Fruit fly (Drosophila melanogaster) whole organism, prepupa: ENCODE data around the gene AIMP2.

Experiments used
- Blimp-1 ChIP-seq: fragments of 200-800 bp; sonication (Bioruptor generic); optimal IDR thresholded peaks from 3 replicates; lab custom pipeline; 2017; ENCODE audit warnings: missing biosample characterization, missing genetic modification characterization, mild to moderate bottlenecking, moderate library complexity, missing genetic modification reagents
- CG10631 ChIP-seq: fragments of 200-800 bp; sonication (Bioruptor generic); optimal IDR thresholded peaks from 2 replicates; lab custom pipeline; 2016; ENCODE audit warnings: missing biosample characterization, missing genetic modification characterization
- CG10669 ChIP-seq: fragments of 200-800 bp; sonication (Bioruptor generic); optimal IDR thresholded peaks from 3 replicates; lab custom pipeline; 2018; ENCODE audit warnings: missing biosample characterization, mild to moderate bottlenecking, missing genetic modification characterization, moderate library complexity
- CG11762 ChIP-seq: fragments of 200-800 bp; sonication (Bioruptor generic); optimal IDR thresholded peaks from 3 replicates; lab custom pipeline; 2016; ENCODE audit warnings: missing biosample characterization, missing genetic modification characterization; ENCODE audit not compliant: insufficient read depth
- CG11902 ChIP-seq: fragments of 200-800 bp; sonication (Bioruptor generic); optimal IDR thresholded peaks from 3 replicates; lab custom pipeline; 2016; ENCODE audit warnings: missing biosample characterization, missing genetic modification characterization
- CG15336 ChIP-seq: fragments of 200-800 bp; sonication (Bioruptor generic); IDR thresholded peaks from 2 replicates; pipeline ENCODE4 v1.3.6; 2022; ENCODE audit warnings: missing biosample characterization, missing genetic modification characterization
- CG1621 ChIP-seq: fragments of 200-800 bp; sonication (Bioruptor generic); optimal IDR thresholded peaks from 3 replicates; lab custom pipeline; 2018; ENCODE audit warnings: missing biosample characterization, mild to moderate bottlenecking, missing genetic modification characterization
- CG16779 ChIP-seq: fragments of 200-800 bp; sonication (Bioruptor generic); optimal IDR thresholded peaks from 3 replicates; lab custom pipeline; 2017; ENCODE audit warnings: missing biosample characterization, mild to moderate bottlenecking, missing genetic modification characterization
- CG3032 ChIP-seq: fragments of 200-800 bp; optimal IDR thresholded peaks from 2 replicates; lab custom pipeline; 2019; ENCODE audit warnings: missing biosample characterization, mild to moderate bottlenecking, missing genetic modification characterization, moderate library complexity
- CG31627 ChIP-seq: fragments of 200-800 bp; sonication (Bioruptor generic); optimal IDR thresholded peaks from 3 replicates; lab custom pipeline; 2016; ENCODE audit warnings: missing biosample characterization, missing genetic modification characterization
- CG32006 ChIP-seq: fragments of 200-800 bp; sonication (Bioruptor generic); optimal IDR thresholded peaks from 3 replicates; lab custom pipeline; 2017; ENCODE audit warnings: missing biosample characterization, mild to moderate bottlenecking, missing genetic modification characterization
- CG3919 ChIP-seq: fragments of 200-800 bp; sonication (Bioruptor generic); optimal IDR thresholded peaks from 3 replicates; lab custom pipeline; 2016; ENCODE audit warnings: missing biosample characterization, missing genetic modification characterization
- CG4318 ChIP-seq: fragments of 200-800 bp; sonication (Bioruptor generic); optimal IDR thresholded peaks from 3 replicates; lab custom pipeline; 2017; ENCODE audit warnings: missing biosample characterization, mild to moderate bottlenecking, missing genetic modification characterization
- CG6163 ChIP-seq: fragments of 200-800 bp; sonication (Bioruptor generic); IDR thresholded peaks from 3 replicates; pipeline ENCODE4 v1.3.6; 2022; ENCODE audit warnings: missing biosample characterization, missing genetic modification characterization
- CG6276 ChIP-seq: fragments of 200-800 bp; sonication (Bioruptor generic); optimal IDR thresholded peaks from 2 replicates; lab custom pipeline; 2017; ENCODE audit warnings: missing biosample characterization, mild to moderate bottlenecking, missing genetic modification characterization
- CG6808 ChIP-seq: fragments of 200-800 bp; sonication (Bioruptor generic); optimal IDR thresholded peaks from 3 replicates; lab custom pipeline; 2017; ENCODE audit warnings: missing biosample characterization, missing genetic modification characterization, mild to moderate bottlenecking, moderate library complexity, missing genetic modification reagents
- CG6854 ChIP-seq: fragments of 200-800 bp; sonication (Bioruptor generic); optimal IDR thresholded peaks from 2 replicates; lab custom pipeline; 2017; ENCODE audit warnings: missing biosample characterization, mild to moderate bottlenecking, missing genetic modification characterization
- CG7368 ChIP-seq: fragments of 200-800 bp; sonication (Bioruptor generic); optimal IDR thresholded peaks from 3 replicates; lab custom pipeline; 2016; ENCODE audit warnings: missing biosample characterization, missing genetic modification characterization
- CG8119 ChIP-seq: fragments of 200-800 bp; sonication (Bioruptor generic); IDR thresholded peaks from 3 replicates; pipeline ENCODE4 v1.3.6; 2022; ENCODE audit warnings: missing biosample characterization, missing genetic modification characterization
- CG8319 ChIP-seq: fragments of 200-800 bp; sonication (Bioruptor generic); optimal IDR thresholded peaks from 3 replicates; lab custom pipeline; 2016; ENCODE audit warnings: missing biosample characterization, missing genetic modification characterization
- CG8632 ChIP-seq: fragments of 200-800 bp; sonication (Bioruptor generic); optimal IDR thresholded peaks from 3 replicates; lab custom pipeline; 2016; ENCODE audit warnings: missing biosample characterization, missing genetic modification characterization
- Eip75B ChIP-seq: fragments of 200-800 bp; sonication (Bioruptor generic); optimal IDR thresholded peaks from 3 replicates; lab custom pipeline; 2016; ENCODE audit warnings: missing biosample characterization, missing genetic modification characterization
- Eip93F ChIP-seq: fragments of 200-800 bp; sonication (Bioruptor generic); optimal IDR thresholded peaks from 2 replicates; lab custom pipeline; 2016; ENCODE audit warnings: missing biosample characterization, mild to moderate bottlenecking, missing genetic modification characterization
- Ets21C ChIP-seq: fragments of 200-800 bp; sonication (Bioruptor generic); optimal IDR thresholded peaks from 3 replicates; lab custom pipeline; 2016; ENCODE audit warnings: missing biosample characterization, missing genetic modification characterization
- Ets96B ChIP-seq: fragments of 200-800 bp; optimal IDR thresholded peaks from 2 replicates; lab custom pipeline; 2019; ENCODE audit warnings: missing biosample characterization, mild to moderate bottlenecking, missing genetic modification characterization, moderate library complexity
- Hr38 ChIP-seq: sonication (Bioruptor generic); optimal IDR thresholded peaks from 2 replicates; lab custom pipeline; 2016; ENCODE audit warnings: missing biosample characterization, missing genetic modification characterization
- Hr39 ChIP-seq: fragments of 200-800 bp; sonication (Bioruptor generic); optimal IDR thresholded peaks from 2 replicates; lab custom pipeline; 2016; ENCODE audit warnings: missing biosample characterization, missing genetic modification characterization
- Hr4 ChIP-seq: fragments of 200-800 bp; sonication (Bioruptor generic); optimal IDR thresholded peaks from 3 replicates; lab custom pipeline; 2016; ENCODE audit warnings: missing biosample characterization, missing genetic modification characterization
- Smox ChIP-seq: fragments of 200-800 bp; sonication (Bioruptor generic); optimal IDR thresholded peaks from 3 replicates; lab custom pipeline; 2016; ENCODE audit warnings: missing biosample characterization, missing genetic modification characterization
- Sox14 ChIP-seq: fragments of 200-800 bp; sonication (Bioruptor generic); optimal IDR thresholded peaks from 3 replicates; lab custom pipeline; 2016; ENCODE audit warnings: missing biosample characterization, missing genetic modification characterization
- Sox15 ChIP-seq: fragments of 200-800 bp; sonication (Bioruptor generic); optimal IDR thresholded peaks from 3 replicates; lab custom pipeline; 2016; ENCODE audit warnings: missing biosample characterization, missing genetic modification characterization
- achi ChIP-seq: fragments of 200-800 bp; sonication (Bioruptor generic); optimal IDR thresholded peaks from 3 replicates; lab custom pipeline; 2016; ENCODE audit warnings: missing biosample characterization, missing genetic modification characterization
- acj6 ChIP-seq: fragments of 200-800 bp; sonication (Bioruptor generic); optimal IDR thresholded peaks from 3 replicates; lab custom pipeline; 2016; ENCODE audit warnings: missing biosample characterization, missing genetic modification characterization
- cyc ChIP-seq: fragments of 200-800 bp; sonication (Bioruptor generic); optimal IDR thresholded peaks from 3 replicates; lab custom pipeline; 2016; ENCODE audit warnings: missing biosample characterization, missing genetic modification characterization
- dac ChIP-seq: fragments of 200-800 bp; sonication (Bioruptor generic); optimal IDR thresholded peaks from 2 replicates; lab custom pipeline; 2017; ENCODE audit warnings: missing biosample characterization, mild to moderate bottlenecking, missing genetic modification characterization
- dsx ChIP-seq: fragments of 200-800 bp; optimal IDR thresholded peaks from 3 replicates; lab custom pipeline; 2019; ENCODE audit warnings: missing biosample characterization, mild to moderate bottlenecking, missing genetic modification characterization, moderate library complexity; ENCODE audit not compliant: poor library complexity, severe bottlenecking
- eg ChIP-seq: fragments of 200-800 bp; sonication (Bioruptor generic); IDR thresholded peaks from 3 replicates; pipeline ENCODE4 v1.3.6; 2022; ENCODE audit warnings: missing biosample characterization, missing genetic modification characterization
- esn ChIP-seq: fragments of 200-800 bp; sonication (Bioruptor generic); optimal IDR thresholded peaks from 2 replicates; lab custom pipeline; 2016; ENCODE audit warnings: missing biosample characterization, mild to moderate bottlenecking, missing genetic modification characterization, moderate library complexity
- fd59A ChIP-seq: fragments of 200-800 bp; sonication (Bioruptor generic); optimal IDR thresholded peaks from 2 replicates; lab custom pipeline; 2017; ENCODE audit warnings: missing biosample characterization, mild to moderate bottlenecking, missing genetic modification characterization, missing genetic modification reagents
- fd85E ChIP-seq: fragments of 200-800 bp; sonication (Bioruptor generic); optimal IDR thresholded peaks from 3 replicates; lab custom pipeline; 2016; ENCODE audit warnings: missing biosample characterization, missing genetic modification characterization
- fkh ChIP-seq: fragments of 200-800 bp; sonication (Bioruptor generic); optimal IDR thresholded peaks from 3 replicates; lab custom pipeline; 2017; ENCODE audit warnings: missing biosample characterization, mild to moderate bottlenecking, missing genetic modification characterization, moderate library complexity
- lz ChIP-seq: fragments of 200-800 bp; sonication (Bioruptor generic); optimal IDR thresholded peaks from 3 replicates; lab custom pipeline; 2016; ENCODE audit warnings: missing biosample characterization, missing genetic modification characterization
- net ChIP-seq: fragments of 200-800 bp; sonication (Bioruptor generic); optimal IDR thresholded peaks from 3 replicates; lab custom pipeline; 2016; ENCODE audit warnings: missing biosample characterization, missing genetic modification characterization
- pdm3 ChIP-seq: fragments of 200-800 bp; sonication (Bioruptor generic); optimal IDR thresholded peaks from 3 replicates; lab custom pipeline; 2016; ENCODE audit warnings: missing biosample characterization, missing genetic modification characterization
- spab ChIP-seq: fragments of 200-800 bp; sonication (Bioruptor generic); optimal IDR thresholded peaks from 2 replicates; lab custom pipeline; 2017; ENCODE audit warnings: missing biosample characterization, mild to moderate bottlenecking, missing genetic modification characterization, missing genetic modification reagents
- topi ChIP-seq: fragments of 200-800 bp; sonication (Bioruptor generic); optimal IDR thresholded peaks from 3 replicates; lab custom pipeline; 2016; ENCODE audit warnings: missing biosample characterization, missing genetic modification characterization
- vri ChIP-seq: fragments of 200-800 bp; sonication (Bioruptor generic); optimal IDR thresholded peaks from 3 replicates; lab custom pipeline; 2016; ENCODE audit warnings: missing biosample characterization, mild to moderate bottlenecking, missing genetic modification characterization

Gene AIMP2

dm6 chr3L:15627295-15627694 is 43.9 kb downstream of the AIMP2 start:
- no peak for TF ChIP-seq fkh (GFP tag; lab: Kevin White, UChicago)
- TF ChIP-seq Sox15: no peak

dm6 chr3L:15631067-15631466 is 47.6 kb downstream of the AIMP2 start:
- TF ChIP-seq CG3032 (tag; lab: Kevin White, UChicago) (no peak), Smox (GFP tag; lab: Kevin White, UChicago) (no peak), Eip93F (no peak), Blimp-1 (GFP tag; lab: Kevin White, UChicago) (no peak), acj6 (GFP tag; lab: Kevin White, UChicago) (no peak), fkh (GFP tag; lab: Kevin White, UChicago) (peak; percentile 73)
- TF ChIP-seq, all 60 proteins: peak for 1

- no peak for TF ChIP-seq CG1621
- no peak for TF ChIP-seq CG15336 (GFP tag; lab: Robert Waterston, UW)
- TF ChIP-seq eg (GFP tag; lab: Robert Waterston, UW): no peak
- TF ChIP-seq CG6808 (GFP tag; lab: Kevin White, UChicago): peak; percentile 18
- TF ChIP-seq achi (GFP tag; lab: Kevin White, UChicago): peak; percentile 4
- TF ChIP-seq CG16779 (tag; lab: Kevin White, UChicago): no peak
- no peak for TF ChIP-seq CG3032 (tag; lab: Kevin White, UChicago)
- TF ChIP-seq fkh (GFP tag; lab: Kevin White, UChicago): peak; percentile 73
- no peak for TF ChIP-seq topi (GFP tag; lab: Kevin White, UChicago)
- TF ChIP-seq dac (GFP tag; lab: Kevin White, UChicago): no peak
- TF ChIP-seq CG7368 (GFP tag; lab: Kevin White, UChicago): no peak
- TF ChIP-seq CG6163: no peak
- TF ChIP-seq CG32006 (GFP tag; lab: Kevin White, UChicago): no peak
- TF ChIP-seq lz (GFP tag; lab: Kevin White, UChicago): no peak
- no peak for TF ChIP-seq CG10669 (GFP tag; lab: Kevin White, UChicago)
- TF ChIP-seq cyc (GFP tag; lab: Kevin White, UChicago): no peak
- TF ChIP-seq acj6 (GFP tag; lab: Kevin White, UChicago): no peak
- no peak for TF ChIP-seq Ets96B (tag; lab: Kevin White, UChicago)
- no peak for TF ChIP-seq spab (GFP tag; lab: Kevin White, UChicago)
- TF ChIP-seq CG8319 (GFP tag; lab: Kevin White, UChicago): no peak
- TF ChIP-seq Hr4: no peak
- TF ChIP-seq fd59A: no peak
- no peak for TF ChIP-seq CG10631
- no peak for TF ChIP-seq Blimp-1 (GFP tag; lab: Kevin White, UChicago)
- no peak for TF ChIP-seq dsx
- no peak for TF ChIP-seq pdm3
- TF ChIP-seq CG8119 (GFP tag; lab: Robert Waterston, UW): no peak
- TF ChIP-seq Ets21C (GFP tag; lab: Kevin White, UChicago): no peak
- peak; percentile 33 for TF ChIP-seq CG8632 (GFP tag; lab: Kevin White, UChicago)
- TF ChIP-seq CG3919 (GFP tag; lab: Kevin White, UChicago): no peak
- TF ChIP-seq CG6276: no peak
- no peak for TF ChIP-seq Hr39 (GFP tag; lab: Kevin White, UChicago)
- no peak for TF ChIP-seq vri (GFP tag; lab: Kevin White, UChicago)
- no peak for TF ChIP-seq Sox14 (GFP tag; lab: Kevin White, UChicago)
- no peak for TF ChIP-seq net (GFP tag; lab: Kevin White, UChicago)
- TF ChIP-seq CG31627 (GFP tag; lab: Kevin White, UChicago): no peak
- no peak for TF ChIP-seq Sox15
- TF ChIP-seq Hr38 (GFP tag; lab: Kevin White, UChicago): no peak
- TF ChIP-seq fd85E (GFP tag; lab: Kevin White, UChicago): no peak
- TF ChIP-seq Eip93F: no peak
- peak; percentile 16 for TF ChIP-seq esn (GFP tag; lab: Kevin White, UChicago)
- no peak for TF ChIP-seq Smox (GFP tag; lab: Kevin White, UChicago)
- no peak for TF ChIP-seq Eip75B (GFP tag; lab: Kevin White, UChicago)
- no peak for TF ChIP-seq CG4318
- TF ChIP-seq CG11902 (GFP tag; lab: Kevin White, UChicago): no peak
- peak; percentile 16 for TF ChIP-seq CG6854
- TF ChIP-seq CG11762: no peak
These were observed 49.2 kb downstream of the AIMP2 start for dm6 chr3L:15632653-15633052.
